Fruit fly (Drosophila melanogaster) whole organism, wandering third instar larva: ENCODE results near the gene CG43349.

Source experiments
- Myc ChIP-seq: fragments of >200 bp; optimal IDR thresholded peaks from 2 replicates; lab custom pipeline; 2017
- OdsH ChIP-seq: fragments of 200-800 bp; sonication (Bioruptor generic); optimal IDR thresholded peaks from 2 replicates; lab custom pipeline; 2016; ENCODE audit warnings: missing biosample characterization, mild to moderate bottlenecking, missing genetic modification characterization
- Vsx2 ChIP-seq: fragments of 200-300, 225-300 bp; sonication (Bioruptor generic); optimal IDR thresholded peaks from 2 replicates; lab custom pipeline; 2018; ENCODE audit warnings: missing biosample characterization, missing genetic modification characterization; ENCODE audit not compliant: partially characterized antibody
- dl ChIP-seq, 2 experiments: fragments of 175-275, 200-275 bp in 1 of 2; fragments of 200-275 bp in 1 of 2; sonication (Bioruptor generic); optimal IDR thresholded peaks; lab custom pipeline; 2018; ENCODE audit warnings: mild to moderate bottlenecking in 2 of 2, missing biosample characterization in 2 of 2, missing genetic modification characterization in 2 of 2, moderate library complexity in 2 of 2; ENCODE audit not compliant: partially characterized antibody in 2 of 2, insufficient read depth in 1 of 2
- dmrt93B ChIP-seq: fragments of 200-800 bp; sonication (Bioruptor generic); optimal IDR thresholded peaks from 2 replicates; lab custom pipeline; 2018; ENCODE audit warnings: missing biosample characterization, mild to moderate bottlenecking, missing genetic modification characterization
- foxo ChIP-seq, 2 experiments: fragments of 200-800 bp; sonication (Bioruptor generic); optimal IDR thresholded peaks; 2 replicates in 1 of 2; 3 replicates in 1 of 2; lab custom pipeline; 2016 to 2017; ENCODE audit warnings: missing biosample characterization in 2 of 2, missing genetic modification characterization in 2 of 2
- lola ChIP-seq: fragments of >200 bp; optimal IDR thresholded peaks from 2 replicates; lab custom pipeline; 2017; ENCODE audit warnings: missing biosample characterization, missing genetic modification characterization
- psq ChIP-seq: fragments of 200-800 bp; sonication (Bioruptor generic); optimal IDR thresholded peaks from 3 replicates; lab custom pipeline; 2017; ENCODE audit warnings: missing biosample characterization, mild to moderate bottlenecking, missing genetic modification characterization, moderate library complexity
- rgr ChIP-seq: fragments of 200-800 bp; sonication (Bioruptor generic); optimal IDR thresholded peaks from 3 replicates; lab custom pipeline; 2016; ENCODE audit warnings: missing biosample characterization, mild to moderate bottlenecking, missing genetic modification characterization
- sv ChIP-seq: fragments of 200-800 bp; sonication (Bioruptor generic); optimal IDR thresholded peaks from 3 replicates; lab custom pipeline; 2016; ENCODE audit warnings: missing biosample characterization, missing genetic modification characterization
- usp ChIP-seq: fragments of >200 bp; optimal IDR thresholded peaks from 2 replicates; lab custom pipeline; 2017; ENCODE audit warnings: missing biosample characterization, missing genetic modification characterization

DNA sequence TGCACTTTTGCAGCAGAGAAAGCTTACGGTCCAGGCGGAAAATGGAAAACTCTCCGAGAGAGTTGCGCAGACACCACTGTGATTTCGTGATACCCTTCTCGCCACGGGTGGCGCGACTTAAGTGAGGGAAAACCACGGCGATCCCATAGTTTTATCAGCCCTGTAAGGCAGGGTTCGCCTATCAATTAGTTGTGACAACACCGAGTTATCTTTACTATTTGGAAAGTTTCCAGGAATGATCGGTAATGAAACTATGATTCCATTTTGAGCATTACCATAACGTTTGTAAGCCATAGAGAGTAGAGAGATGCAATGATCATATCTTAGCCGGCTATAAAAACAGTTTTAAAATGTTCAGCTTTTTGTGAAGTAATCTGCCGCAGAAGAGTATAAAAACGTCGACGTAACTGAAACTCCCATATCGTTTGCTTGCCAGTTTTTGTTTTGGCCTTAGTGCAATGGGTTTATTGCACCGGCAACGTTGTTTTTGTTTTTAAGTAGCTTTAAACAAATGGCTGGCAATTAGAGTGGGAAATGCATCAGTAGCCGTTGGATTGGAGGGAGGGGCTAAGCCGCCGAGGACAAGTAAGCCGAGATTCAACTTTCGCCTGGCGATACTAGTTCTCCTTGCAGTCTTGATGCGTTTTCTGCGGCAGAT lies 43.3 kb upstream of the CG43349 start:
- TF ChIP-seq psq (GFP tag; lab: Kevin White, UChicago): no peak
- no peak for TF ChIP-seq dl (GFP tag; optimal IDR thresholded peaks at IDR 0.05; lab: Kevin White, UChicago; ENCODE audit: insufficient read depth in 1 of 2, partially characterized antibody in 2 of 2)
- no peak for TF ChIP-seq sv (GFP tag; lab: Kevin White, UChicago)
- no peak for TF ChIP-seq dmrt93B
- no peak for TF ChIP-seq usp (GFP tag; lab: Kevin White, UChicago)
- no peak for TF ChIP-seq lola (GFP tag; lab: Kevin White, UChicago)
- no peak for TF ChIP-seq OdsH (GFP tag; lab: Kevin White, UChicago)
- no peak for TF ChIP-seq foxo (GFP tag; optimal IDR thresholded peaks at IDR 0.05; lab: Kevin White, UChicago)
- no peak for TF ChIP-seq rgr
- no peak for TF ChIP-seq Vsx2 (GFP tag; lab: Kevin White, UChicago)
- no peak for TF ChIP-seq Myc (lab: Kevin White, UChicago)
